Worm (Caenorhabditis elegans) whole organism, L4 larva: ENCODE measurements around the gene F08G2.7.
A peak's percentile ranks its signal among the peaks of the same experiment; 100 is the strongest.
"Not testable (repeated sequence)": the region's sequence is repeated elsewhere in the genome, so short reads cannot be mapped to it uniquely, and the experiment has no call there.

Source experiments
- F44E2.7 ChIP-seq: fragments of 200-800 bp; sonication (Bioruptor generic); IDR thresholded peaks from 2 replicates; pipeline ENCODE4 v2.1.2; 2022; ENCODE audit warnings: missing genetic modification characterization, missing compliant biosample characterization
- aha-1 ChIP-seq: fragments of 150-350 bp; peaks from one replicate; lab custom pipeline; 2014; ENCODE audit warnings: missing biosample characterization, missing genetic modification characterization
- ceh-28 ChIP-seq: fragments of 150-350 bp; optimal IDR thresholded peaks from 2 replicates; lab custom pipeline; 2014; ENCODE audit warnings: missing biosample characterization, missing genetic modification reagents, missing genetic modification characterization
- daf-19 ChIP-seq: fragments of 200-800 bp; sonication (Bioruptor generic); conservative IDR thresholded peaks from 2 replicates; pipeline ENCODE4 v1.3.6; 2022; ENCODE audit warnings: missing genetic modification characterization, missing compliant biosample characterization
- daf-8 ChIP-seq: fragments of 200-800 bp; sonication (Bioruptor generic); IDR thresholded peaks from 2 replicates; pipeline ENCODE4 v1.3.6; 2022; ENCODE audit warnings: missing genetic modification characterization, missing compliant biosample characterization
- dmd-9 ChIP-seq: fragments of 200-800 bp; sonication (Bioruptor generic); IDR thresholded peaks from 2 replicates; pipeline ENCODE4 v1.3.6; 2022; ENCODE audit warnings: missing genetic modification reagents, missing genetic modification characterization, missing compliant biosample characterization
- dve-1 ChIP-seq: sonication (generic microtip); optimal IDR thresholded peaks from 2 replicates; lab custom pipeline; 2017; ENCODE audit warnings: antibody characterized with exemption, mild to moderate bottlenecking, missing genetic modification characterization, missing compliant biosample characterization; ENCODE audit not compliant: insufficient read depth
- egl-43 ChIP-seq: fragments of 200-800 bp; sonication (Bioruptor generic); IDR thresholded peaks from 2 replicates; pipeline ENCODE4 v1.3.6; 2022; ENCODE audit warnings: missing genetic modification reagents, missing genetic modification characterization, missing compliant biosample characterization
- fkh-10 ChIP-seq: fragments of 150-350 bp; optimal IDR thresholded peaks from 2 replicates; lab custom pipeline; 2014; ENCODE audit warnings: missing biosample characterization, missing genetic modification reagents, missing genetic modification characterization
- hif-1 ChIP-seq, 2 experiments: sonication (generic microtip); optimal IDR thresholded peaks; 2 replicates each; lab custom pipeline; 2016 to 2017; ENCODE audit warnings: missing compliant biosample characterization in 2 of 2, missing genetic modification characterization in 2 of 2, missing genetic modification reagents in 2 of 2, missing genotype in 2 of 2, mild to moderate bottlenecking in 1 of 2
- hlh-30 ChIP-seq: sonication (generic microtip); optimal IDR thresholded peaks from 2 replicates; lab custom pipeline; 2017; ENCODE audit warnings: antibody characterized with exemption, mild to moderate bottlenecking, missing genetic modification characterization, missing compliant biosample characterization; ENCODE audit not compliant: insufficient read depth
- jun-1 ChIP-seq: fragments of 150-350 bp; optimal IDR thresholded peaks from 2 replicates; lab custom pipeline; 2014; ENCODE audit warnings: missing biosample characterization, missing genetic modification reagents, missing genetic modification characterization
- lim-7 ChIP-seq: fragments of 200-800 bp; sonication (Bioruptor generic); IDR thresholded peaks from 2 replicates; pipeline ENCODE4 v1.3.6; 2022; ENCODE audit warnings: missing genetic modification characterization, missing compliant biosample characterization
- lin-13 ChIP-seq: fragments of 150-350 bp; optimal IDR thresholded peaks from 2 replicates; lab custom pipeline; 2014; ENCODE audit warnings: missing biosample characterization, missing genetic modification reagents, missing genetic modification characterization
- lin-29 ChIP-seq: fragments of 200-800 bp; sonication (Bioruptor generic); IDR thresholded peaks from 2 replicates; pipeline ENCODE4 v1.3.6; 2022; ENCODE audit warnings: missing genetic modification reagents, missing genetic modification characterization, missing compliant biosample characterization
- mdl-1 ChIP-seq, 2 experiments: fragments of 150-350 bp in 1 of 2; sonication (generic microtip) in 1 of 2; optimal IDR thresholded peaks; 2 replicates each; lab custom pipeline; 2014 to 2017; ENCODE audit warnings: missing biosample characterization in 2 of 2, missing genetic modification characterization in 2 of 2
- mes-2 ChIP-seq: sonication (generic microtip); optimal IDR thresholded peaks from 2 replicates; lab custom pipeline; 2016; ENCODE audit warnings: missing genotype, mild to moderate bottlenecking, missing genetic modification characterization, missing compliant biosample characterization; ENCODE audit not compliant: poor library complexity, severe bottlenecking
- nhr-102 ChIP-seq: sonication (generic microtip); optimal IDR thresholded peaks from 2 replicates; lab custom pipeline; 2016; ENCODE audit warnings: mild to moderate bottlenecking, missing genetic modification characterization, moderate library complexity, missing compliant biosample characterization
- nhr-11 ChIP-seq: fragments of 150-350 bp; optimal IDR thresholded peaks from 2 replicates; lab custom pipeline; 2014; ENCODE audit warnings: missing biosample characterization, missing genetic modification characterization
- nhr-28 ChIP-seq: fragments of 150-350 bp; optimal IDR thresholded peaks from 2 replicates; lab custom pipeline; 2014; ENCODE audit warnings: missing biosample characterization, missing genetic modification characterization
- nhr-42 ChIP-seq: fragments of 200-800 bp; sonication (Bioruptor generic); IDR thresholded peaks from 2 replicates; pipeline ENCODE4 v1.3.6; 2022; ENCODE audit warnings: missing genetic modification characterization, missing compliant biosample characterization
- pha-4 ChIP-seq, 2 experiments: fragments of 150-350 bp in 1 of 2; fragments of 200-800 bp in 1 of 2; sonication (Bioruptor generic) in 1 of 2; IDR thresholded peaks in 1 of 2; optimal IDR thresholded peaks in 1 of 2; 2 replicates each; pipeline versions ENCODE4 v1.3.6 to Lab custom; 2014 to 2022; ENCODE audit warnings: missing genetic modification characterization in 2 of 2, missing genetic modification reagents in 2 of 2, missing biosample characterization in 1 of 2, missing compliant biosample characterization in 1 of 2
- saeg-2 ChIP-seq: fragments of 200-800 bp; sonication (Bioruptor generic); IDR thresholded peaks from 2 replicates; pipeline ENCODE4 v1.3.6; 2022; ENCODE audit warnings: missing genetic modification reagents, missing genetic modification characterization, missing compliant biosample characterization
- set-16 ChIP-seq: fragments of 200-800 bp; sonication (Bioruptor generic); IDR thresholded peaks from 2 replicates; pipeline ENCODE4 v1.3.6; 2022; ENCODE audit warnings: missing genetic modification reagents, missing genetic modification characterization, missing compliant biosample characterization
- skn-1 ChIP-seq: fragments of 150-350 bp; optimal IDR thresholded peaks from 2 replicates; lab custom pipeline; 2014; ENCODE audit warnings: missing biosample characterization, missing genetic modification characterization
- snpc-4 ChIP-seq: fragments of 150-350 bp; optimal IDR thresholded peaks from 2 replicates; lab custom pipeline; 2014; ENCODE audit warnings: missing biosample characterization, missing genetic modification characterization
- unc-39 ChIP-seq: sonication (generic microtip); optimal IDR thresholded peaks from 2 replicates; lab custom pipeline; 2017; ENCODE audit warnings: missing biosample characterization, missing genetic modification characterization
- unc-62 ChIP-seq, 3 experiments: fragments of 150-350 bp in 1 of 3; sonication (generic microtip); optimal IDR thresholded peaks in 2 of 3; peaks in 1 of 3; 1 replicate in 1 of 3; 2 replicates in 2 of 3; lab custom pipeline; 2014 to 2017; ENCODE audit warnings: missing biosample characterization in 3 of 3, missing genetic modification characterization in 3 of 3, missing genetic modification reagents in 3 of 3, missing genotype in 1 of 3
- vab-7 ChIP-seq: fragments of 200-800 bp; sonication (Bioruptor generic); IDR thresholded peaks from 2 replicates; pipeline ENCODE4 v1.3.6; 2022; ENCODE audit warnings: missing genetic modification reagents, missing genetic modification characterization, missing compliant biosample characterization
- zag-1 ChIP-seq: fragments of 150-350 bp; optimal IDR thresholded peaks from 2 replicates; lab custom pipeline; 2014; ENCODE audit warnings: missing biosample characterization, missing genetic modification characterization
- zip-11 ChIP-seq: fragments of 200-800 bp; sonication (Bioruptor generic); IDR thresholded peaks from 2 replicates; pipeline ENCODE4 v1.3.6; 2022; ENCODE audit warnings: missing genetic modification characterization, missing compliant biosample characterization
- zip-2 ChIP-seq: fragments of 150-350 bp; optimal IDR thresholded peaks from 2 replicates; lab custom pipeline; 2014; ENCODE audit warnings: missing biosample characterization, missing genetic modification characterization
- ztf-11 ChIP-seq: fragments of 150-350 bp; optimal IDR thresholded peaks from 2 replicates; lab custom pipeline; 2014; ENCODE audit warnings: missing biosample characterization, missing genetic modification characterization

Gene F08G2.7

DNA sequence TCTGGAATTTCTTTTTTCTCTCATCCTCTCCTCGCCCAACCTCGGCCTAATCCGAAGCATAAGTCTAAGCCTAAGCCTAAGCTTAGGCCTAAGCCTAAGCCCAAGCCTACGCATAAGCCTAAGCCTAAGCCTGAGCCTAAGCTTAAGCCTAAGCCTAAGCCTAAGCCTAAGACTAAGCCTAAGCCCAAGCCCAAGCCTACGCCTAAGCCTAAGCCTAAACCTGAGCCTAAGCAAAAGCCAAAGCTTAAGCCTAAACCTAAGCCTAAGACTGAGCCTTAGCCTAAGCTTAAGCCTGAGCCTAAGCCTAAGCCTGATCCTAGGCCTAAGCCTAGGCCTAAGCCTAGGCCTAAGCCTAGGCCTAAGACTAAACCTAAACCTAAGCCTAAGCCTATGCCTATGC is 44.6 kb downstream of the F08G2.7 start:
- TF ChIP-seq snpc-4 (tag; lab: Kevin White, UChicago) (no peak), saeg-2 (no peak), hif-1 (tag; optimal IDR thresholded peaks at IDR 0.05; lab: Kevin White, UChicago) (no peak), ztf-11 (tag; lab: Kevin White, UChicago) (no peak), skn-1 (no peak), nhr-11 (tag; lab: Kevin White, UChicago) (no peak), F44E2.7 (GFP tag; lab: Robert Waterston, UW) (no peak), lin-29 (GFP tag; lab: Robert Waterston, UW) (no peak), mes-2 (tag; lab: Kevin White, UChicago) (no peak), pha-4 (GFP tag; IDR thresholded peaks at IDR 0.05; lab: Robert Waterston, UW) (no peak), pha-4 (tag; optimal IDR thresholded peaks at IDR 0.05; lab: Kevin White, UChicago) (no peak), nhr-28 (tag; lab: Kevin White, UChicago) (no peak), ceh-28 (tag; lab: Kevin White, UChicago) (no peak), zag-1 (tag; lab: Kevin White, UChicago) (no peak), dve-1 (tag; lab: Kevin White, UChicago) (no peak), mdl-1 (tag; optimal IDR thresholded peaks at IDR 0.05; lab: Kevin White, UChicago) (no peak), zip-11 (GFP tag; lab: Robert Waterston, UW) (no peak), fkh-10 (GFP tag; lab: Kevin White, UChicago) (no peak)

DNA sequence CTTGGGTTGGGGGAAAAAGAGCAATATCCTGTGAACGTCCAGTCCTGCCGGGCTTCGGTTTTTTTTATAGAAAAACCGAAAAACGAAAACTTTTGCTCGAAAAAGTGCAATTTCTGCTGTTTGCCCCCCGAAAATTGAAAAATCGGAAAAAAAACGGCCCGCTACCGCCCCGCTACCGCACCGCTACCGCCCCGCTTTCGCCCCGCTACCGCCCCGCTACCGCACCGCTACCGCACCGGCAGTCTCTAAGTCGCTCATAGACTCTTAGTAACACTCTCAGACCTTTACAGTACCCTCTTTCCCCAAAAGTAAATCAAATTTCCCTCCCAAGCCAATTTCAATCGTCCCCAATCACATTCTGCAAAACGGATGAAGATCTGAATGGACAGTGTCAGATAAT is 45.8 kb downstream of the F08G2.7 start:
- TF ChIP-seq set-16 (peak; percentile 70), jun-1 (tag; lab: Kevin White, UChicago) (no peak), lin-13 (GFP tag; lab: Kevin White, UChicago) (no peak), daf-8 (GFP tag; lab: Robert Waterston, UW) (no peak), nhr-11 (tag; lab: Kevin White, UChicago) (no peak), lim-7 (GFP tag; lab: Robert Waterston, UW) (no peak), aha-1 (peak; percentile 28), vab-7 (GFP tag; lab: Robert Waterston, UW) (no peak), F44E2.7 (GFP tag; lab: Robert Waterston, UW) (no peak), daf-19 (GFP tag; lab: Robert Waterston, UW) (no peak)

DNA sequence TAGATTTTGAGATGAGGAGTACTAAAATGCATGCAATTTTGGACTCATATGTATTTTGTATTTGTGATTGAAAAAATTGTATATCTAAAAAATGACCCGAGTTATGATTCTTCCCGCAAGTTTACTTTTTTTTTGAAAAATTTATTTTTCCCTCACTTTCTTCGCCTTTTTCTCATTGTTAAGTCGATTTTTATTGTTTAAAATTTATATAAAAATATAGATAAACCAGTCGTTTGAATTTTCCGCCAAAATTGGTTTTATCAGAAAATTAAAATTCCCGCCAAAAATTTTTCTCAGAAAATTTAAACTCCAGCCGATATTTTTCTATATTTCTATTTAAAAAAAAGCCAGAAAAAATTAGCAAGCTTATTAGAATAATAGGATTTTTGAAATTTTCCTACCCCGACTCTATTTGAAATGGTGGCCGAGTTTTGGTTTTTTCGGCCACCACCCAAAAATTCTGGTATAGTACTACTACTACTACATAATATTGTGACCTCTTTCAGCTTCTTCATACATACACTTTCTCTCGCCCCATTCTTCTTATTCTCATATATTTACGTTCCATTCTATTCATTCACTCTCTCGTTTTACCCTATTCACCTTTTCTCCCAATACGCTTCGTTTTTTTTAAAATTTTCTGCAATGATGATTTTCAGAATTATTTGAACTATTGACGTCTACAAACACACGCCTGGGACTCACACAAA is 49.2 kb downstream of the F08G2.7 start, which contains the start of gene ZK131.11:
ZK131.11 (plus strand) TSS at position 660 of the 710 bp plus-strand sequence.
- TF ChIP-seq aha-1, result peak; percentile 92
- no peak for TF ChIP-seq dmd-9 (GFP tag; lab: Robert Waterston, UW)
- TF ChIP-seq mes-2 (tag; lab: Kevin White, UChicago), result no peak
- no peak for TF ChIP-seq hlh-30 (tag; lab: Kevin White, UChicago)
- no peak for TF ChIP-seq nhr-102 (tag; lab: Kevin White, UChicago)
- no peak for TF ChIP-seq lin-29 (GFP tag; lab: Robert Waterston, UW)
- no peak for TF ChIP-seq lim-7 (GFP tag; lab: Robert Waterston, UW)
- TF ChIP-seq saeg-2, result no peak

DNA sequence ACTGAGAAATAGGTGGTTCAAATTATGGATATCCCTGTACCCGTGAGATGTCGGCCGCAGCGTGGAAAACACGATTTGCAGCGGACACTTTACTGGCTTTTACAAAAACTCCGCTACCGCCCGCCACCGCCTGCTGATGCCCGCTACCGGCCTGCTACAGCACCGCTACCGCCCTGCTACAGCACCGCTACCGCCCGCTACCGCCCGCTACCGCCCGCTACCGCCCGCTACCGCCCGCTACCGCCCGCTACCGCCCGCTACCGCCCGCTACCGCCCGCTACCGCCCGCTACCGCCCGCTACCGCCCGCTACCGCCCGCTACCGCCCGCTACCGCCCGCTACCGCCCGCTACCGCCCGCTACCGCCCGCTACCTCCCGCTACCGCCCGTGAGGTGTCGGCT is 50.3 kb downstream of the F08G2.7 start:
- 0 out of 2 replicates have a peak, but pooled peaks have one; percentile 15 for TF ChIP-seq egl-43 (GFP tag; lab: Robert Waterston, UW)
- peak; percentile 90 for TF ChIP-seq set-16
- peak; percentile 32; the same call in 1 of the 2 replicates for TF ChIP-seq pha-4 (GFP tag; IDR thresholded peaks at IDR 0.05; lab: Robert Waterston, UW)
- TF ChIP-seq pha-4 (tag; optimal IDR thresholded peaks at IDR 0.05; lab: Kevin White, UChicago), result not testable (repeated sequence)

DNA sequence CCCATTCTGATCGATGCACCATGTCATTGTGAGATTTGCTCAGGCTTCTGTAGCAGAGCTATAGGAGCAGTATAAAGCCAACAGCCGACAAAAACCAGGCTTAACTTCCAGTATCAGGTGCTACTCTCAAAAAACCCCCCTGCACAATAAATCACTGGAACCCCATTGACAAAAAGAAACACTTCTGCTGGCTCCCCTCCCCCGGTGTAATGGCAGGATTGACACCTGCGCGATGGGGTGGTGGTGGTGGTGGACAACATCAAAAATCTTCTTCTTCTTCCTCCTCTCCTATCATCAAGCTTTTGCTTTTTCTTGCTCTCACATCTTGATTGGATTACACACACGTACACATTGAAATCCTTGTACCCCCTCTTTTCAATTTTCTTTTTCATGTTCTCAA is 51.2 kb downstream of the F08G2.7 start:
- TF ChIP-seq mdl-1 (tag; optimal IDR thresholded peaks at IDR 0.05; lab: Kevin White, UChicago) (no peak), zip-2 (no peak), set-16 (0 out of 2 replicates have a peak, but pooled peaks have one; percentile 8), unc-39 (tag; lab: Kevin White, UChicago) (no peak), unc-62 (GFP tag; optimal IDR thresholded peaks at IDR 0.05 in 1 of 2; lab: Kevin White, UChicago) (peak in 1 of 2 experiments; percentile 70), unc-62 (tag; optimal IDR thresholded peaks at IDR 0.05; lab: Kevin White, UChicago) (no peak), nhr-42 (GFP tag; lab: Robert Waterston, UW) (peak; percentile 51; the same call in 1 of the 2 replicates)
